Worm (Caenorhabditis elegans): ENCODE data around the gene gei-15.

DNA sequence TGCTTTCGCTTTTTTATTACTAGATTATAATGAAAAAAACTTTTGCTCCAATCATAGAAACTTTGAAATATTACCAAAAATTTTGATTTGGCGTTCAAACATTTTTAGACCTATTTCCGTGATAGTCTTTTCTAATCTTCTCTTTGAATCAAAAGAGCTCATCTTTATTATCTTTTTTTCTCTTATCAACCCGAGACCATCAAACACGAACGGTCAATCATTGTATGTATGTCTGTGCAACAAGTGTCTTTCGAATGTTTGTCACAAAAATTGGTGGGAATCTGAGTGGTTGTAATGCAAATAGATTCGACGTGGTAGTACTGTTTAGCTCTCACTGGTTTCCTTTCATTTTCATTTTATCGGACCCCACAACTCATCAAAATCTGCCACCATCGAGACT, 23.3 kb downstream of the gei-15 start, which contains the start of gene M03A8.3:
- TF ChIP-seq nhr-237 (tag; optimal IDR thresholded peaks at IDR 0.05) (no peak), sptf-1 (tag; optimal IDR thresholded peaks at IDR 0.05) (no peak), mep-1 (tag; optimal IDR thresholded peaks at IDR 0.05) (no peak), lin-13 (tag; optimal IDR thresholded peaks at IDR 0.05) (no peak), ztf-11 (tag; optimal IDR thresholded peaks at IDR 0.05) (no peak), pha-4 (tag; optimal IDR thresholded peaks at IDR 0.05) (no peak), mab-5 (tag; optimal IDR thresholded peaks at IDR 0.05) (no peak), tbx-8 (GFP tag; optimal IDR thresholded peaks at IDR 0.05) (no peak), elt-3 (tag; optimal IDR thresholded peaks at IDR 0.05) (no peak), unc-120 (tag; optimal IDR thresholded peaks at IDR 0.05; ENCODE audit: poor library complexity, severe bottlenecking) (no peak), unc-39 (tag; optimal IDR thresholded peaks at IDR 0.05) (no peak)

Data from whole organism, mixed stage, embryonic.